Worm (Caenorhabditis elegans): Measurements from ENCODE around the gene try-14.

ce11 chrX:7502807-7503206, 7.4 kb upstream of the try-14 start, which contains the start of gene F48E3.6:
- no peak for TF ChIP-seq zfp-3 (GFP tag; conservative IDR thresholded peaks at IDR 0.05)
- TF ChIP-seq ama-1 (optimal IDR thresholded peaks at IDR 0.05), result no peak
- TF ChIP-seq nhr-41 (GFP tag; IDR thresholded peaks at IDR 0.05), result no peak
- TF ChIP-seq nhr-28 (tag; optimal IDR thresholded peaks at IDR 0.05), result no peak
- no peak for TF ChIP-seq lir-3 (tag; optimal IDR thresholded peaks at IDR 0.05)
- TF ChIP-seq madf-9 (GFP tag; conservative IDR thresholded peaks at IDR 0.05), result no peak
- no peak for TF ChIP-seq egl-43 (GFP tag; IDR thresholded peaks at IDR 0.05)
- TF ChIP-seq lin-15B (tag; optimal IDR thresholded peaks at IDR 0.05), result no peak
- no peak for TF ChIP-seq ceh-82 (tag; optimal IDR thresholded peaks at IDR 0.05)
